Worm (Caenorhabditis elegans): ENCODE data around the gene srh-241.

DNA sequence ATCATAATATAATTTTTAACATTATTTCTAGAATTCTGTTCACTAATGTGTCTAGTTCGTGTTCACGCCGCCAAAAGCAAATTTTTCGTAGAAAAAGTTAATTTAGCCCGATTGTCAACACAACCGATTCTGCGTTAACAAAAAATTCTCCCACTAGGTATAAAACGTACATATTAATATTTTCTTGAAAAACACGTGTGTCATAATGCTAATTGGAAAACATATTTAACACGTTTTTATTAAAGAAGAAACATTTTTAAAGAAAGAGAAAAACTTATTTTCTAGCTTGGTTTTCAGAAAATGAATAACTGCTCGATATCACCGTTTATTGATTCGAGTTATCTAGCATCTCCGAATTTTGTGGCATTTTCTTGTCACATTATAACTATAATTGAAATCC is 724 bp upstream of the srh-241 start, which contains the start of gene srh-243:
- TF ChIP-seq C34F6.9 (tag; optimal IDR thresholded peaks at IDR 0.05), result no peak
- no peak for TF ChIP-seq lin-39 (tag; optimal IDR thresholded peaks at IDR 0.05)
- no peak for TF ChIP-seq aly-2 (tag; optimal IDR thresholded peaks at IDR 0.05)
- TF ChIP-seq ama-1 (optimal IDR thresholded peaks at IDR 0.05), result no peak
- no peak for TF ChIP-seq unc-62 (GFP tag; optimal IDR thresholded peaks at IDR 0.05)
- no peak for TF ChIP-seq egl-27 (tag; optimal IDR thresholded peaks at IDR 0.05)
- no peak for TF ChIP-seq blmp-1 (tag; optimal IDR thresholded peaks at IDR 0.05; ENCODE audit: insufficient read depth)
- no peak for TF ChIP-seq unc-55 (GFP tag; optimal IDR thresholded peaks at IDR 0.05)

Data from whole organism, L2 larva.